Fruit fly (Drosophila melanogaster) whole organism, wandering third instar larva: ENCODE data around the gene CG13097.

ENCODE experiments used
- CG32264 ChIP-seq: fragments of 200-800 bp; sonication (Bioruptor generic); optimal IDR thresholded peaks from 2 replicates; lab custom pipeline; 2016; ENCODE audit warnings: missing biosample characterization, missing genetic modification characterization
- Hr78 ChIP-seq: fragments of >200 bp; optimal IDR thresholded peaks from 2 replicates; lab custom pipeline; 2017; ENCODE audit warnings: missing biosample characterization, missing genetic modification characterization
- OdsH ChIP-seq: fragments of 200-800 bp; sonication (Bioruptor generic); optimal IDR thresholded peaks from 2 replicates; lab custom pipeline; 2016; ENCODE audit warnings: missing biosample characterization, mild to moderate bottlenecking, missing genetic modification characterization
- Sp1 ChIP-seq: fragments of 200-800 bp; sonication (Bioruptor generic); optimal IDR thresholded peaks from 3 replicates; lab custom pipeline; 2019; ENCODE audit warnings: missing biosample characterization, mild to moderate bottlenecking, missing genetic modification characterization, moderate library complexity
- Vsx2 ChIP-seq: fragments of 200-300, 225-300 bp; sonication (Bioruptor generic); optimal IDR thresholded peaks from 2 replicates; lab custom pipeline; 2018; ENCODE audit warnings: missing biosample characterization, missing genetic modification characterization; ENCODE audit not compliant: partially characterized antibody
- ey ChIP-seq: fragments of 200-800 bp; sonication (Bioruptor generic); optimal IDR thresholded peaks from 2 replicates; lab custom pipeline; 2016; ENCODE audit warnings: missing biosample characterization, missing genetic modification characterization
- h ChIP-seq: fragments of 200-800 bp; sonication (Bioruptor generic); optimal IDR thresholded peaks from 3 replicates; lab custom pipeline; 2016; ENCODE audit warnings: missing biosample characterization, mild to moderate bottlenecking, missing genetic modification characterization
- pan ChIP-seq: fragments of >200 bp; optimal IDR thresholded peaks from 2 replicates; lab custom pipeline; 2017

DNA sequence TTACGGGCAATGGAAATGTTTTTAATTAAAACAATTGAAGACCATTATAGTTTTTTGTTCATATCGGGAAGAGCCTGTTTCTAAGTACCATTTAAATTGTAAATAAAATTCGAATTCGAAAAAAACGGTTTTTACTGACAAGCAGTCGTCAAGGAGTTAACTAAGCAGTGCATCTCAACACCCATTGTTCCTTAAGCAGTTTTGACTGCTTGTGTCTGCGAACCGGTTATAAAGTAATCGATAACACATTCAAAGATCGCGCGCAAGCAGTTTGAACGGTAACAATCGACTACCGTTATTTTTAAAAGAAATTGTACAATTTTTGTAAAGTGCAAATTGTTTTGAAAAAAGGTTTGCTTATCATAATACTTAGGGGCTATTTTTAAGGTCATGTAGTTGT lies 36.7 kb downstream of the CG13097 start:
- no peak for TF ChIP-seq Vsx2 (GFP tag; lab: Kevin White, UChicago)
- no peak for TF ChIP-seq OdsH (GFP tag; lab: Kevin White, UChicago)
- no peak for TF ChIP-seq Sp1 (GFP tag; lab: Kevin White, UChicago)
- no peak for TF ChIP-seq ey
- TF ChIP-seq h (GFP tag; lab: Kevin White, UChicago) = no peak
- no peak for TF ChIP-seq Hr78
- no peak for TF ChIP-seq pan (lab: Kevin White, UChicago)
- TF ChIP-seq CG32264 = no peak
